Worm (Caenorhabditis elegans): ENCODE data around the gene C49H3.12.

C49H3.12 gene

ce11 chrIV:7877255-7877654, 49.9 kb downstream of the C49H3.12 start:
- no peak for TF ChIP-seq chd-7 (tag; optimal IDR thresholded peaks at IDR 0.05)
- TF ChIP-seq T26A5.8 (tag; optimal IDR thresholded peaks at IDR 0.05) = no peak
- TF ChIP-seq mcd-1 (GFP tag; IDR thresholded peaks at IDR 0.05) = no peak
- no peak for TF ChIP-seq ceh-40 (GFP tag; IDR thresholded peaks at IDR 0.05)
- no peak for TF ChIP-seq ama-1 (optimal IDR thresholded peaks at IDR 0.05)
- no peak for TF ChIP-seq ama-1 (GFP tag; optimal IDR thresholded peaks at IDR 0.05)
- TF ChIP-seq cebp-2 (GFP tag; IDR thresholded peaks at IDR 0.05) = no peak
- TF ChIP-seq tlf-1 (GFP tag; optimal IDR thresholded peaks at IDR 0.05) = no peak
- no peak for TF ChIP-seq F39B2.1 (GFP tag; IDR thresholded peaks at IDR 0.05)
- no peak for TF ChIP-seq attf-6 (GFP tag; IDR thresholded peaks at IDR 0.05)
- no peak for TF ChIP-seq repo-1 (tag; optimal IDR thresholded peaks at IDR 0.05)
- TF ChIP-seq snpc-1.3 (tag; optimal IDR thresholded peaks at IDR 0.05; ENCODE audit: insufficient read depth) = no peak
